Worm (Caenorhabditis elegans) whole organism, L3 larva: ENCODE results near the gene C10C5.3.
A peak's percentile ranks its signal among the peaks of the same experiment; 100 is the strongest.

Source experiments
- elt-3 ChIP-seq, 3 experiments: fragments of 150-350 bp in 1 of 3; sonication (generic microtip) in 2 of 3; optimal IDR thresholded peaks; 2 replicates in 2 of 3; 4 replicates in 1 of 3; lab custom pipeline; 2014 to 2017; ENCODE audit warnings: missing biosample characterization in 3 of 3, missing genetic modification characterization in 3 of 3
- nfya-1 ChIP-seq: sonication (generic microtip); optimal IDR thresholded peaks from 2 replicates; lab custom pipeline; 2017; ENCODE audit warnings: missing genetic modification characterization, mild to moderate bottlenecking, missing compliant biosample characterization, antibody characterized with exemption, moderate library complexity; ENCODE audit not compliant: insufficient read depth

ce11 chrIV:9335552-9336251, 38.9 kb upstream of the C10C5.3 start, which contains the start of the genes coa-4 and T20D3.14:
- TF ChIP-seq elt-3 (tag; optimal IDR thresholded peaks at IDR 0.05; lab: Kevin White, UChicago): no peak
- peak; percentile 61 for TF ChIP-seq nfya-1 (tag; lab: Kevin White, UChicago)
